Fruit fly (Drosophila melanogaster): ENCODE results near the gene Srx.

Srx gene

DNA sequence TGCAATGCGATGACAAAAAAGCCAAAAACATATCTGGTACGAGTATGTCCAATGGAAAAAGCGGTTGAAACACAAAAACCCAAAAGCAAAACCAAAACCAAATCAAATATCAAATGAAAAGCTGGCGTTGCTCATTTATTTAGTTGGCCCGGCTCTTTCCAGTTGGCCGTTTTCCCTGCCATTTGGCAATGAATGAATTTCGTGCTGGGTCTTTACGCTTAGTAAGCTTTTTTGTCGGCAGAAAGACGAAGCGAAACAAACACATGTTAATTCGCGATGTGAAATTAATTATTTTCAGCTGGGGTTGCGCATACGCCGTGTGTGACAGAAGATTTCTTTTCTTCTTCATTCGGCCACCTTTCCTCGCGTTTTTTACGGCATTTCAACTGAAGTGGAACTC, 22.0 kb upstream of the Srx start:
- no peak for TF ChIP-seq Vsx2 (GFP tag; optimal IDR thresholded peaks at IDR 0.05; ENCODE audit: partially characterized antibody)
- no peak for TF ChIP-seq CG32264 (GFP tag; optimal IDR thresholded peaks at IDR 0.05)
- TF ChIP-seq foxo (GFP tag; optimal IDR thresholded peaks at IDR 0.05) = no peak
- TF ChIP-seq psq (GFP tag; optimal IDR thresholded peaks at IDR 0.05) = no peak
- TF ChIP-seq Mio (GFP tag; optimal IDR thresholded peaks at IDR 0.05) = no peak
- TF ChIP-seq Hr83 (GFP tag; optimal IDR thresholded peaks at IDR 0.05; ENCODE audit: poor library complexity, severe bottlenecking) = no peak
- no peak for TF ChIP-seq Dif (GFP tag; optimal IDR thresholded peaks at IDR 0.05; ENCODE audit: partially characterized antibody)
- no peak for TF ChIP-seq dsf (GFP tag; optimal IDR thresholded peaks at IDR 0.05; ENCODE audit: borderline replicate concordance)
- no peak for TF ChIP-seq Myc (optimal IDR thresholded peaks at IDR 0.05)
- TF ChIP-seq N (GFP tag; optimal IDR thresholded peaks at IDR 0.05) = no peak
- TF ChIP-seq sv (GFP tag; optimal IDR thresholded peaks at IDR 0.05) = no peak
- TF ChIP-seq GATAd (GFP tag; optimal IDR thresholded peaks at IDR 0.05) = no peak
- TF ChIP-seq ey (GFP tag; optimal IDR thresholded peaks at IDR 0.05) = no peak
- no peak for TF ChIP-seq Rel (GFP tag; optimal IDR thresholded peaks at IDR 0.05)
- no peak for TF ChIP-seq Rel (tag; optimal IDR thresholded peaks at IDR 0.05)
- no peak for TF ChIP-seq Jra (GFP tag; optimal IDR thresholded peaks at IDR 0.05)
- no peak for TF ChIP-seq tai (GFP tag; optimal IDR thresholded peaks at IDR 0.05)
- no peak for TF ChIP-seq CrebA (GFP tag; optimal IDR thresholded peaks at IDR 0.05; ENCODE audit: borderline replicate concordance)
- TF ChIP-seq Hnf4 (GFP tag; optimal IDR thresholded peaks at IDR 0.05) = no peak
- no peak for TF ChIP-seq jim (GFP tag; optimal IDR thresholded peaks at IDR 0.05)

DNA sequence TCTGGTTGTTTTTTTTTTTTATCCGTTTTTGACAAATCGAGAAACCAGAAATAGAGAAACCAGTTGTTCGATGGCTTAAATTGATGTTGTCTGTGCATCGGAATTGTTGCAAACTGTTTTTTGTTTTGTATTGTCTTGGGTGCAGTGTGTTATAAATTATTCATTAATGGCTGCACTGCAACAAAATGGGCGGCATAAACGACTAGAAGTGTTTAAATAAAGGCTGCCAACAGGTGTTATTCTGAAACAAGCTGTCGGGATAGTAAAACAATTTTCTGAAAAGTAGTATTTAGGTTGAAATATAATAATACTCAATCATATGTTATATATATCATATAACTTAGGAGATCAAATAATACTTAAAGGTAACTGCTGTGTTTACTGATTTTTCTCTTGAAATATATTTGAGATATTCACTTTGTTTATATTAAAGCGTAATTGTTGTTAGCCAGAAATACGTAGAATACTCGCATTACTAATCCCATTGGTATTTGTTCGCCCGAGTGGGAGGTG, 20.3 kb upstream of the Srx start:
- TF ChIP-seq br (GFP tag; optimal IDR thresholded peaks at IDR 0.05) (no peak), Dfd (GFP tag; optimal IDR thresholded peaks at IDR 0.05) (no peak), N (GFP tag; optimal IDR thresholded peaks at IDR 0.05) (no peak), sv (GFP tag; optimal IDR thresholded peaks at IDR 0.05) (no peak)

DNA sequence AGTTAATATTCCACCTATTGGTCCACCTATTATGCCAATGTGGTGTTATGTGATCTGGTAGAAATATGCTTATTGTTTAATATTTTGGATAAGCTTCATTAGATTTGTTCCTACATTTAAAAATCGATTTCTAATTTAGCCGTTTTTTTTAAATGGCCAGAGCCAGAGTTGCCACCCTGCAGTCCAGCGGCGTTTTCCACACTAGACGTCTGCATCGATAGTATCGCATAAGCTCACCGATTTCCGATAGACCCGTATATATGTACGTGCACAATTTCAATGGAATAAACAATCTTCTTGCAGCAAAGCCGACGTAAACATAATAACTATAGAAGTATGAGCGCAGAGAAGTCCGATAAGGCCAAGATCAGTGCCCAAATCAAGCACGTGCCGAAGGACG, 14.9 kb upstream of the Srx start, which contains the start of gene Taf9:
Gene Taf9, plus strand, starts transcription at position 239 of the 400 bp plus-strand sequence.
- TF ChIP-seq Hr83 (GFP tag; optimal IDR thresholded peaks at IDR 0.05; ENCODE audit: poor library complexity, severe bottlenecking) (peak; percentile 64), N (GFP tag; optimal IDR thresholded peaks at IDR 0.05) (no peak)

DNA sequence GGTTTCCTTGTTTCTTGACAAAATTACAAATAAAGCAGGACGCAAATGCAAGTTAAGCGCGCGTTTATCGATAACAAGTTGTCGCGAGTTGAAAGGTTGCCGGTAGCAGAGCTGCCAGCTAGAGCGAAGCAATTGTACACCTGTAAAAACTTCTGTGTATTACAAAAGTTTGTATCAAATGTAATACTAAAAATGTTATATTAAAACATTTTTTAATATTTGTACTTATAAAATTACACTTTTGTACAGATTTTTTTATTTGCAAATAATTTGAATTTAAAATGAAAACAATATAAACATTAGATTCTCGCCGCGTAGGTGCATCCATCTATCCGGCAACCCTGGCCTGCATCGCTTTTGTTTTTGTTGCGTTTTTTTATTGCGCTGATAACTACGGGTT, 12.2 kb upstream of the Srx start, which contains the start of the genes CG8142 and Ucp4A:
Gene CG8142, minus strand, starts transcription at position 82 of the 400 bp plus-strand sequence.
Gene Ucp4A, plus strand, starts transcription at position 327 of the 400 bp plus-strand sequence.
- TF ChIP-seq Hr83 (GFP tag; optimal IDR thresholded peaks at IDR 0.05; ENCODE audit: poor library complexity, severe bottlenecking) = no peak
- no peak for TF ChIP-seq dl (GFP tag; optimal IDR thresholded peaks at IDR 0.05; ENCODE audit: insufficient read depth in 1 of 2, partially characterized antibody in 2 of 2)
- no peak for TF ChIP-seq N (GFP tag; optimal IDR thresholded peaks at IDR 0.05)
- no peak for TF ChIP-seq Hr78 (GFP tag; optimal IDR thresholded peaks at IDR 0.05)
- peak; percentile 91 for TF ChIP-seq h (GFP tag; optimal IDR thresholded peaks at IDR 0.05)
- TF ChIP-seq sage (GFP tag; optimal IDR thresholded peaks at IDR 0.05) = no peak
- peak in 1 of 2 experiments; percentile 93 for TF ChIP-seq foxo (GFP tag; optimal IDR thresholded peaks at IDR 0.05)
- no peak for TF ChIP-seq GATAd (GFP tag; optimal IDR thresholded peaks at IDR 0.05)
- TF ChIP-seq CG9705 (GFP tag; optimal IDR thresholded peaks at IDR 0.05) = peak; percentile 92
- TF ChIP-seq tai (GFP tag; optimal IDR thresholded peaks at IDR 0.05) = no peak
- no peak for TF ChIP-seq woc (GFP tag; optimal IDR thresholded peaks at IDR 0.05)
- TF ChIP-seq sv (GFP tag; optimal IDR thresholded peaks at IDR 0.05) = peak; percentile 89
- TF ChIP-seq lola (GFP tag; optimal IDR thresholded peaks at IDR 0.05) = no peak
- peak; percentile 83 for TF ChIP-seq psq (GFP tag; optimal IDR thresholded peaks at IDR 0.05)
- TF ChIP-seq CrebA (GFP tag; optimal IDR thresholded peaks at IDR 0.05; ENCODE audit: borderline replicate concordance) = no peak
- no peak for TF ChIP-seq Mio (GFP tag; optimal IDR thresholded peaks at IDR 0.05)
- TF ChIP-seq dsf (GFP tag; optimal IDR thresholded peaks at IDR 0.05; ENCODE audit: borderline replicate concordance) = peak; percentile 31
- TF ChIP-seq CG32264 (GFP tag; optimal IDR thresholded peaks at IDR 0.05) = no peak
- no peak for TF ChIP-seq usp (GFP tag; optimal IDR thresholded peaks at IDR 0.05)
- no peak for TF ChIP-seq Dif (GFP tag; optimal IDR thresholded peaks at IDR 0.05; ENCODE audit: partially characterized antibody)
- no peak for TF ChIP-seq Vsx2 (GFP tag; optimal IDR thresholded peaks at IDR 0.05; ENCODE audit: partially characterized antibody)
- TF ChIP-seq Dfd (GFP tag; optimal IDR thresholded peaks at IDR 0.05) = no peak
- TF ChIP-seq OdsH (GFP tag; optimal IDR thresholded peaks at IDR 0.05) = peak; percentile 84
- TF ChIP-seq Rel (GFP tag; optimal IDR thresholded peaks at IDR 0.05) = peak; percentile 30
- peak; percentile 75 for TF ChIP-seq Rel (tag; optimal IDR thresholded peaks at IDR 0.05)
- peak; percentile 70 for TF ChIP-seq ey (GFP tag; optimal IDR thresholded peaks at IDR 0.05)
- TF ChIP-seq br (GFP tag; optimal IDR thresholded peaks at IDR 0.05) = peak; percentile 72
- TF ChIP-seq Jra (GFP tag; optimal IDR thresholded peaks at IDR 0.05) = peak; percentile 7
- no peak for TF ChIP-seq Hnf4 (GFP tag; optimal IDR thresholded peaks at IDR 0.05)
- no peak for TF ChIP-seq pan (optimal IDR thresholded peaks at IDR 0.05)
- no peak for TF ChIP-seq Myc (optimal IDR thresholded peaks at IDR 0.05)
- TF ChIP-seq Abd-B (GFP tag; optimal IDR thresholded peaks at IDR 0.05) = no peak
- TF ChIP-seq jim (GFP tag; optimal IDR thresholded peaks at IDR 0.05) = no peak
- TF ChIP-seq rgr (GFP tag; optimal IDR thresholded peaks at IDR 0.05) = peak; percentile 90
- peak; percentile 91 for TF ChIP-seq Sp1 (GFP tag; optimal IDR thresholded peaks at IDR 0.05)
- peak; percentile 96 for TF ChIP-seq HLH106 (tag; optimal IDR thresholded peaks at IDR 0.05)
- peak; percentile 92 for TF ChIP-seq dmrt93B (GFP tag; optimal IDR thresholded peaks at IDR 0.05)
- TF ChIP-seq brk (GFP tag; optimal IDR thresholded peaks at IDR 0.05) = no peak
- peak; percentile 82 for TF ChIP-seq fru (GFP tag; optimal IDR thresholded peaks at IDR 0.05)
